Worm (Caenorhabditis elegans) whole organism, L1 larva: ENCODE measurements around the gene Y43F8B.25.

ENCODE experiments used
- C04F5.9 ChIP-seq: sonication (generic microtip); optimal IDR thresholded peaks from 2 replicates; lab custom pipeline; 2016; ENCODE audit warnings: missing genetic modification characterization, missing compliant biosample characterization
- C16A3.4 ChIP-seq: fragments of 150-350 bp; optimal IDR thresholded peaks from 2 replicates; lab custom pipeline; 2014; ENCODE audit warnings: missing biosample characterization, missing genetic modification characterization
- Y116A8C.19 ChIP-seq: sonication (generic microtip); optimal IDR thresholded peaks from 2 replicates; lab custom pipeline; 2016; ENCODE audit warnings: missing compliant biosample characterization, missing genetic modification characterization, borderline replicate concordance
- aly-2 ChIP-seq: fragments of 150-350 bp; optimal IDR thresholded peaks from 2 replicates; lab custom pipeline; 2014; ENCODE audit warnings: missing biosample characterization, missing genetic modification characterization
- ama-1 ChIP-seq: fragments of 150-350 bp; optimal IDR thresholded peaks from 2 replicates; lab custom pipeline; 2014
- blmp-1 ChIP-seq: fragments of 150-350 bp; optimal IDR thresholded peaks from 2 replicates; lab custom pipeline; 2014; ENCODE audit warnings: missing biosample characterization, missing genetic modification characterization
- ceh-8 ChIP-seq: fragments of 200-800 bp; sonication (Bioruptor generic); optimal IDR thresholded peaks from 2 replicates; lab custom pipeline; 2018; ENCODE audit warnings: mild to moderate bottlenecking, missing genetic modification characterization, moderate library complexity, missing compliant biosample characterization
- ceh-82 ChIP-seq, 3 experiments: fragments of 150-350 bp in 1 of 3; sonication (generic microtip) in 2 of 3; optimal IDR thresholded peaks; 2 replicates each; lab custom pipeline; 2014 to 2017; ENCODE audit warnings: missing biosample characterization in 3 of 3, missing genetic modification characterization in 3 of 3
- ceh-90 ChIP-seq: sonication (generic microtip); optimal IDR thresholded peaks from 2 replicates; lab custom pipeline; 2016; ENCODE audit warnings: missing genetic modification characterization, missing compliant biosample characterization
- dpl-1 ChIP-seq, 3 experiments: fragments of 150-350 bp in 2 of 3; sonication (generic microtip) in 1 of 3; optimal IDR thresholded peaks; 2 replicates each; lab custom pipeline; 2014 to 2017; ENCODE audit warnings: missing biosample characterization in 3 of 3, missing genetic modification characterization in 3 of 3, missing genetic modification reagents in 3 of 3
- dsc-1 ChIP-seq: sonication (generic microtip); optimal IDR thresholded peaks from 2 replicates; lab custom pipeline; 2016; ENCODE audit warnings: mild to moderate bottlenecking, missing genetic modification characterization, missing compliant biosample characterization
- elt-2 ChIP-seq: sonication (generic microtip); optimal IDR thresholded peaks from 2 replicates; lab custom pipeline; 2016; ENCODE audit warnings: missing genetic modification characterization, mild to moderate bottlenecking, inconsistent platforms, missing compliant biosample characterization, missing genetic modification reagents
- elt-3 ChIP-seq, 6 experiments: fragments of 150-350 bp in 1 of 6; sonication (generic microtip); optimal IDR thresholded peaks; 2 replicates each; lab custom pipeline; 2017 to 2018; ENCODE audit warnings: missing biosample characterization in 6 of 6, missing genetic modification characterization in 6 of 6, inconsistent platforms in 1 of 6
- fkh-10 ChIP-seq: sonication (generic microtip); optimal IDR thresholded peaks from 2 replicates; lab custom pipeline; 2017; ENCODE audit warnings: missing biosample characterization, missing genetic modification reagents, missing genetic modification characterization
- fkh-8 ChIP-seq: sonication (generic microtip); optimal IDR thresholded peaks from 2 replicates; lab custom pipeline; 2016; ENCODE audit warnings: mild to moderate bottlenecking, missing genetic modification characterization, missing compliant biosample characterization
- fos-1 ChIP-seq: fragments of 150-350 bp; optimal IDR thresholded peaks from 2 replicates; lab custom pipeline; 2014; ENCODE audit warnings: missing biosample characterization, missing genetic modification characterization
- grh-1 ChIP-seq: fragments of 200-800 bp; sonication (Bioruptor generic); IDR thresholded peaks from 2 replicates; pipeline ENCODE4 v1.3.6; 2022; ENCODE audit warnings: missing genetic modification reagents, missing genetic modification characterization, missing compliant biosample characterization
- isw-1 ChIP-seq: fragments of 200-800 bp; sonication (Bioruptor generic); IDR thresholded peaks from 2 replicates; pipeline ENCODE4 v1.3.6; 2022; ENCODE audit warnings: missing genetic modification characterization, missing compliant biosample characterization
- lin-13 ChIP-seq: fragments of 150-350 bp; optimal IDR thresholded peaks from 2 replicates; lab custom pipeline; 2014; ENCODE audit warnings: missing biosample characterization, missing genetic modification reagents, missing genetic modification characterization
- lin-14 ChIP-seq: fragments of 200-800 bp; sonication (Bioruptor generic); optimal IDR thresholded peaks from 2 replicates; lab custom pipeline; 2018; ENCODE audit warnings: mild to moderate bottlenecking, missing genetic modification characterization, moderate library complexity, missing compliant biosample characterization
- lin-15B ChIP-seq: fragments of 150-350 bp; sonication (generic microtip); optimal IDR thresholded peaks from 3 replicates; lab custom pipeline; 2014; ENCODE audit warnings: missing biosample characterization, missing genetic modification characterization
- lir-3 ChIP-seq: sonication (generic microtip); optimal IDR thresholded peaks from 2 replicates; lab custom pipeline; 2016; ENCODE audit warnings: mild to moderate bottlenecking, missing genetic modification characterization, moderate library complexity, missing compliant biosample characterization; ENCODE audit not compliant: poor library complexity
- lsy-2 ChIP-seq, 2 experiments: fragments of 150-350 bp; optimal IDR thresholded peaks; 2 replicates each; lab custom pipeline; 2014; ENCODE audit warnings: missing biosample characterization in 2 of 2, missing genetic modification characterization in 2 of 2
- mab-9 ChIP-seq: fragments of 200-800 bp; sonication (Bioruptor generic); IDR thresholded peaks from 2 replicates; pipeline ENCODE4 v1.3.6; 2022; ENCODE audit warnings: missing genetic modification reagents, missing genetic modification characterization, missing compliant biosample characterization
- mdl-1 ChIP-seq, 2 experiments: fragments of 150-350 bp; optimal IDR thresholded peaks; 2 replicates each; lab custom pipeline; 2014 to 2017; ENCODE audit warnings: missing biosample characterization in 2 of 2, missing genetic modification characterization in 2 of 2, inconsistent platforms in 1 of 2
- mep-1 ChIP-seq: fragments of 150-350 bp; optimal IDR thresholded peaks from 2 replicates; lab custom pipeline; 2014; ENCODE audit warnings: missing biosample characterization, missing genetic modification characterization
- nhr-11 ChIP-seq: fragments of 150-350 bp; optimal IDR thresholded peaks from 2 replicates; lab custom pipeline; 2014; ENCODE audit warnings: missing biosample characterization, missing genetic modification characterization
- nhr-12 ChIP-seq: sonication (generic microtip); optimal IDR thresholded peaks from 2 replicates; lab custom pipeline; 2017; ENCODE audit warnings: missing biosample characterization, missing genetic modification characterization
- nhr-19 ChIP-seq: fragments of 200-800 bp; sonication (Bioruptor generic); conservative IDR thresholded peaks from 2 replicates; pipeline ENCODE4 v1.3.6; 2022; ENCODE audit warnings: missing genetic modification characterization, missing compliant biosample characterization
- nhr-20 ChIP-seq: sonication (generic microtip); optimal IDR thresholded peaks from 2 replicates; lab custom pipeline; 2016; ENCODE audit warnings: mild to moderate bottlenecking, missing genetic modification characterization, missing compliant biosample characterization
- nhr-71 ChIP-seq: sonication (generic microtip); optimal IDR thresholded peaks from 2 replicates; lab custom pipeline; 2016; ENCODE audit warnings: mild to moderate bottlenecking, missing genetic modification characterization, moderate library complexity, missing compliant biosample characterization
- nhr-76 ChIP-seq: sonication (generic microtip); optimal IDR thresholded peaks from 2 replicates; lab custom pipeline; 2017; ENCODE audit warnings: missing biosample characterization, missing genetic modification characterization
- nhr-77 ChIP-seq: fragments of 150-350 bp; optimal IDR thresholded peaks from 2 replicates; lab custom pipeline; 2014; ENCODE audit warnings: missing biosample characterization, missing genetic modification characterization
- nhr-85 ChIP-seq: sonication (generic microtip); peaks from one replicate; lab custom pipeline; 2016; ENCODE audit warnings: missing genetic modification characterization, inconsistent platforms, missing compliant biosample characterization
- pag-3 ChIP-seq: sonication (generic microtip); optimal IDR thresholded peaks from 2 replicates; lab custom pipeline; 2017; ENCODE audit warnings: missing genetic modification characterization, mild to moderate bottlenecking, missing compliant biosample characterization, antibody characterized with exemption, borderline replicate concordance; ENCODE audit not compliant: insufficient read depth
- pax-3 ChIP-seq: fragments of 200-800 bp; sonication (Bioruptor generic); optimal IDR thresholded peaks from 2 replicates; lab custom pipeline; 2018; ENCODE audit warnings: mild to moderate bottlenecking, missing genetic modification characterization, moderate library complexity, missing compliant biosample characterization
- pqm-1 ChIP-seq: sonication (generic microtip); optimal IDR thresholded peaks from 3 replicates; lab custom pipeline; 2017; ENCODE audit warnings: missing biosample characterization, missing genetic modification characterization
- rnt-1 ChIP-seq: sonication (generic microtip); optimal IDR thresholded peaks from 2 replicates; lab custom pipeline; 2016; ENCODE audit warnings: mild to moderate bottlenecking, missing genetic modification characterization, moderate library complexity, missing compliant biosample characterization
- snu-23 ChIP-seq: sonication (generic microtip); optimal IDR thresholded peaks from 2 replicates; lab custom pipeline; 2016; ENCODE audit warnings: missing genetic modification characterization, missing compliant biosample characterization
- sup-37 ChIP-seq: fragments of 200-800 bp; sonication (Bioruptor generic); optimal IDR thresholded peaks from 2 replicates; lab custom pipeline; 2018; ENCODE audit warnings: mild to moderate bottlenecking, missing genetic modification characterization, missing compliant biosample characterization
- tlp-1 ChIP-seq: fragments of 150-350 bp; optimal IDR thresholded peaks from 2 replicates; lab custom pipeline; 2014; ENCODE audit warnings: missing biosample characterization, missing genetic modification characterization
- unc-86 ChIP-seq: sonication (generic microtip); optimal IDR thresholded peaks from 2 replicates; lab custom pipeline; 2016; ENCODE audit warnings: missing genetic modification characterization, missing compliant biosample characterization
- zag-1 ChIP-seq: fragments of 150-350 bp; optimal IDR thresholded peaks from 2 replicates; lab custom pipeline; 2014; ENCODE audit warnings: missing biosample characterization, missing genetic modification characterization
- zip-4 ChIP-seq: fragments of 200-800 bp; sonication (Bioruptor generic); optimal IDR thresholded peaks from 2 replicates; lab custom pipeline; 2018; ENCODE audit warnings: mild to moderate bottlenecking, missing genetic modification characterization, moderate library complexity, missing compliant biosample characterization

Gene Y43F8B.25

DNA sequence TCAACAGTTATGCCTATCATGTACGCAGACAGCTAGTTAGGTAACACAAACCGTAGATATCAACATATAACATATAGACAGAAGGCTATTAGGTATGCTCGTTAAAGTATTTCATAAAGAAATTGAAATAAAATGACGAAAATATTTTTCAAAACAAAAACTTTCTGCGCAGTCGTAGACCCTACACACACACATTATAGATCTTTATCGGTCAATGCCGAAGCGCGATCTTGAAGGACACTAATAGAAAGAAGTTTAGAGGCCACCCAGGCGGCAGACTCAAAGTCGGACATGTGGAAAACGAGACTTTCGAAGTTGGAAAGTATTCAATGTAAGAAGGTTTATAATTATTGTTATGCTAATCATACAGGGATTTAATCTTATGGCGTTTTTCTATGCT, 33.8 kb upstream of the Y43F8B.25 start (continued):
- TF ChIP-seq mep-1 (tag; lab: Kevin White, UChicago) = no peak
- TF ChIP-seq elt-2 (tag; lab: Kevin White, UChicago) = no peak
- TF ChIP-seq nhr-12 (tag; lab: Kevin White, UChicago) = no peak
- TF ChIP-seq pag-3 (tag; lab: Kevin White, UChicago) = no peak
- no peak for TF ChIP-seq nhr-11
- no peak for TF ChIP-seq fkh-8 (tag; lab: Kevin White, UChicago)
- TF ChIP-seq nhr-76 = no peak
- no peak for TF ChIP-seq zip-4 (GFP tag; lab: Kevin White, UChicago)
- no peak for TF ChIP-seq C04F5.9 (tag; lab: Kevin White, UChicago)
- TF ChIP-seq fkh-10 (GFP tag; lab: Kevin White, UChicago) = no peak
- TF ChIP-seq pqm-1 (tag; lab: Kevin White, UChicago) = no peak
- no peak for TF ChIP-seq ceh-82 (tag; optimal IDR thresholded peaks at IDR 0.05; lab: Kevin White, UChicago)
- TF ChIP-seq lin-13 (GFP tag; lab: Kevin White, UChicago) = no peak
- no peak for TF ChIP-seq rnt-1 (tag; lab: Kevin White, UChicago)
- TF ChIP-seq ama-1 (lab: Kevin White, UChicago) = no peak
- TF ChIP-seq nhr-77 = no peak
- no peak for TF ChIP-seq aly-2 (tag; lab: Kevin White, UChicago)
- peak; percentile 76 for TF ChIP-seq nhr-85 (tag; lab: Kevin White, UChicago)
- TF ChIP-seq pax-3 (tag; lab: Kevin White, UChicago) = no peak
- no peak for TF ChIP-seq Y116A8C.19 (tag; lab: Kevin White, UChicago)
- TF ChIP-seq mab-9 (GFP tag; lab: Robert Waterston, UW) = no peak
- TF ChIP-seq C16A3.4 (tag; lab: Kevin White, UChicago) = no peak
- no peak for TF ChIP-seq nhr-19 (GFP tag; lab: Robert Waterston, UW)
- TF ChIP-seq nhr-20 (tag; lab: Kevin White, UChicago) = peak; percentile 74
- TF ChIP-seq lin-15B (tag; lab: Kevin White, UChicago) = no peak
- TF ChIP-seq dpl-1 (GFP tag; optimal IDR thresholded peaks at IDR 0.05; lab: Kevin White, UChicago) = no peak
- TF ChIP-seq blmp-1 (tag; lab: Kevin White, UChicago) = peak; percentile 57
- TF ChIP-seq tlp-1 (tag; lab: Kevin White, UChicago) = no peak
- TF ChIP-seq dsc-1 (tag; lab: Kevin White, UChicago) = no peak
- TF ChIP-seq elt-3 (tag; optimal IDR thresholded peaks at IDR 0.05; lab: Kevin White, UChicago) = no peak
- TF ChIP-seq ceh-8 = no peak
- no peak for TF ChIP-seq unc-86 (tag; lab: Kevin White, UChicago)
- TF ChIP-seq lir-3 (tag; lab: Kevin White, UChicago) = no peak
- TF ChIP-seq grh-1 (GFP tag; lab: Robert Waterston, UW) = no peak
- TF ChIP-seq sup-37 (GFP tag; lab: Kevin White, UChicago) = peak; percentile 17
- no peak for TF ChIP-seq zag-1
- TF ChIP-seq ceh-90 (tag; lab: Kevin White, UChicago) = no peak
- TF ChIP-seq fos-1 (tag; lab: Kevin White, UChicago) = no peak

- TF ChIP-seq grh-1 (GFP tag; lab: Robert Waterston, UW) (peak; percentile 45; the same call in 1 of the 2 replicates), lin-14 (GFP tag; lab: Kevin White, UChicago) (peak; percentile 73), zip-4 (GFP tag; lab: Kevin White, UChicago) (peak; percentile 19), lsy-2 (tag; optimal IDR thresholded peaks at IDR 0.05; lab: Kevin White, UChicago) (peak; percentile 13 to 15), ama-1 (lab: Kevin White, UChicago) (no peak), nhr-85 (tag; lab: Kevin White, UChicago) (peak; percentile 95), nhr-19 (GFP tag; lab: Robert Waterston, UW) (peak; percentile 29; the same call in 1 of the 2 replicates), isw-1 (GFP tag; lab: Robert Waterston, UW) (no peak), nhr-71 (tag; lab: Kevin White, UChicago) (peak; percentile 36), snu-23 (peak; percentile 21), nhr-20 (tag; lab: Kevin White, UChicago) (peak; percentile 61), rnt-1 (tag; lab: Kevin White, UChicago) (peak; percentile 38), mdl-1 (tag; optimal IDR thresholded peaks at IDR 0.05; lab: Kevin White, UChicago) (no peak)
These were observed 33.1 kb upstream of the Y43F8B.25 start for ce11 chrV:19429605-19430004.
